Worm (Caenorhabditis elegans) whole organism, young adult: ENCODE data around the gene msp-57.

Source experiments
- B0019.2 ChIP-seq: fragments of 200-800 bp; sonication (Bioruptor generic); conservative IDR thresholded peaks from 2 replicates; pipeline ENCODE4 v1.3.6; 2022; ENCODE audit warnings: missing genetic modification reagents, missing genetic modification characterization, missing compliant biosample characterization
- B0035.1 ChIP-seq: sonication (generic microtip); optimal IDR thresholded peaks from 2 replicates; lab custom pipeline; 2016; ENCODE audit warnings: missing genetic modification characterization, mild to moderate bottlenecking, missing compliant biosample characterization, missing genotype, missing genetic modification reagents
- B0261.1 ChIP-seq: sonication (generic microtip); optimal IDR thresholded peaks from 2 replicates; lab custom pipeline; 2016; ENCODE audit warnings: mild to moderate bottlenecking, missing genetic modification characterization, moderate library complexity, missing compliant biosample characterization
- C06A6.2 ChIP-seq: fragments of 200-800 bp; sonication (Bioruptor generic); conservative IDR thresholded peaks from 2 replicates; pipeline ENCODE4 v1.3.6; 2022; ENCODE audit warnings: missing genetic modification characterization, missing compliant biosample characterization
- D2030.7 ChIP-seq: fragments of 200-800 bp; sonication (Bioruptor generic); IDR thresholded peaks from 2 replicates; pipeline ENCODE4 v1.3.6; 2022; ENCODE audit warnings: missing genetic modification reagents, missing genetic modification characterization, missing compliant biosample characterization
- F52B5.7 ChIP-seq: sonication (generic microtip); optimal IDR thresholded peaks from 2 replicates; lab custom pipeline; 2016; ENCODE audit warnings: mild to moderate bottlenecking, missing genetic modification characterization, missing compliant biosample characterization
- F55B11.4 ChIP-seq: sonication (generic microtip); optimal IDR thresholded peaks from 2 replicates; lab custom pipeline; 2016; ENCODE audit warnings: missing compliant biosample characterization, missing genetic modification characterization, borderline replicate concordance; ENCODE audit not compliant: insufficient read depth
- F57A8.1 ChIP-seq: fragments of 200-800 bp; sonication (Bioruptor generic); optimal IDR thresholded peaks from 2 replicates; lab custom pipeline; 2018; ENCODE audit warnings: mild to moderate bottlenecking, missing genetic modification characterization, moderate library complexity, missing compliant biosample characterization
- Y53F4B.3 ChIP-seq: fragments of 200-800 bp; sonication (Bioruptor generic); IDR thresholded peaks from 2 replicates; pipeline ENCODE4 v1.3.6; 2022; ENCODE audit warnings: missing genetic modification reagents, missing genetic modification characterization, missing compliant biosample characterization
- Y56A3A.18 ChIP-seq: fragments of 200-800 bp; sonication (Bioruptor generic); IDR thresholded peaks from 2 replicates; pipeline ENCODE4 v1.3.6; 2022; ENCODE audit warnings: missing genetic modification reagents, missing genetic modification characterization, missing compliant biosample characterization
- Y79H2A.3 ChIP-seq: fragments of 200-800 bp; sonication (Bioruptor generic); conservative IDR thresholded peaks from 2 replicates; pipeline ENCODE4 v1.3.6; 2022; ENCODE audit warnings: missing genetic modification reagents, missing genetic modification characterization, missing compliant biosample characterization
- Y95B8A.8 ChIP-seq: fragments of 200-800 bp; sonication (Bioruptor generic); IDR thresholded peaks from 2 replicates; pipeline ENCODE4 v1.3.6; 2022; ENCODE audit warnings: missing genetic modification reagents, missing genetic modification characterization, missing compliant biosample characterization
- ama-1 ChIP-seq, 3 experiments: fragments of 150-350 bp in 1 of 3; sonication (generic microtip) in 2 of 3; optimal IDR thresholded peaks; 2 replicates each; lab custom pipeline; 2014 to 2018; ENCODE audit warnings: missing biosample characterization in 2 of 3, missing genetic modification characterization in 2 of 3, missing genetic modification reagents in 2 of 3
- bed-2 ChIP-seq: fragments of 200-800 bp; sonication (Bioruptor generic); IDR thresholded peaks from 2 replicates; pipeline ENCODE4 v1.3.6; 2022; ENCODE audit warnings: missing genetic modification reagents, missing genetic modification characterization, missing compliant biosample characterization
- cebp-1 ChIP-seq, 2 experiments: fragments of 200-800 bp in 1 of 2; sonication (Bioruptor generic) in 1 of 2; sonication (generic microtip) in 1 of 2; IDR thresholded peaks in 1 of 2; optimal IDR thresholded peaks in 1 of 2; 2 replicates each; pipeline versions ENCODE4 v1.3.6 to Lab custom; 2017 to 2022; ENCODE audit warnings: missing compliant biosample characterization in 2 of 2, missing genetic modification characterization in 2 of 2, mild to moderate bottlenecking in 1 of 2, missing genetic modification reagents in 1 of 2, moderate library complexity in 1 of 2
- ceh-27 ChIP-seq: fragments of 200-800 bp; sonication (Bioruptor generic); optimal IDR thresholded peaks from 2 replicates; lab custom pipeline; 2018; ENCODE audit warnings: mild to moderate bottlenecking, missing genetic modification characterization, moderate library complexity, missing compliant biosample characterization
- chd-7 ChIP-seq: sonication (generic microtip); optimal IDR thresholded peaks from 2 replicates; lab custom pipeline; 2016; ENCODE audit warnings: mild to moderate bottlenecking, missing genetic modification characterization, moderate library complexity, missing compliant biosample characterization
- dpff-1 ChIP-seq: sonication (generic microtip); optimal IDR thresholded peaks from 2 replicates; lab custom pipeline; 2017; ENCODE audit warnings: mild to moderate bottlenecking, missing genetic modification characterization, missing compliant biosample characterization
- efl-1 ChIP-seq: fragments of 150-350 bp; optimal IDR thresholded peaks from 2 replicates; lab custom pipeline; 2014; ENCODE audit warnings: missing biosample characterization, missing genetic modification reagents, missing genetic modification characterization
- ekl-4 ChIP-seq: fragments of 200-800 bp; sonication (Bioruptor generic); IDR thresholded peaks from 2 replicates; pipeline ENCODE4 v1.3.6; 2022; ENCODE audit warnings: missing genetic modification reagents, missing genetic modification characterization, missing compliant biosample characterization
- hlh-12 ChIP-seq: sonication (generic microtip); optimal IDR thresholded peaks from 2 replicates; lab custom pipeline; 2016; ENCODE audit warnings: missing genetic modification characterization, missing compliant biosample characterization
- hlh-26 ChIP-seq: fragments of 200-800 bp; sonication (Bioruptor generic); conservative IDR thresholded peaks from 2 replicates; pipeline ENCODE4 v1.3.6; 2022; ENCODE audit warnings: missing genetic modification reagents, missing genetic modification characterization, missing compliant biosample characterization
- hmg-20 ChIP-seq: fragments of 200-800 bp; sonication (Bioruptor generic); IDR thresholded peaks from 2 replicates; pipeline ENCODE4 v1.3.6; 2022; ENCODE audit warnings: missing genetic modification reagents, missing genetic modification characterization, missing compliant biosample characterization
- hrde-1 ChIP-seq: sonication (generic microtip); optimal IDR thresholded peaks from 2 replicates; lab custom pipeline; 2016; ENCODE audit warnings: missing genetic modification characterization, mild to moderate bottlenecking, missing compliant biosample characterization, moderate library complexity, missing genotype, missing genetic modification reagents, borderline replicate concordance
- let-526 ChIP-seq: fragments of 200-800 bp; sonication (Bioruptor generic); IDR thresholded peaks from 2 replicates; pipeline ENCODE4 v1.3.6; 2022; ENCODE audit warnings: missing genetic modification reagents, missing genetic modification characterization, missing compliant biosample characterization
- lin-26 ChIP-seq: fragments of 200-800 bp; sonication (Bioruptor generic); IDR thresholded peaks from 2 replicates; pipeline ENCODE4 v1.3.6; 2022; ENCODE audit warnings: missing genetic modification reagents, missing genetic modification characterization, missing compliant biosample characterization
- lin-54 ChIP-seq: fragments of 200-800 bp; sonication (Bioruptor generic); optimal IDR thresholded peaks from 2 replicates; lab custom pipeline; 2018; ENCODE audit warnings: mild to moderate bottlenecking, missing genetic modification characterization, missing compliant biosample characterization
- lir-1 ChIP-seq: fragments of 200-800 bp; sonication (Bioruptor generic); conservative IDR thresholded peaks from 2 replicates; pipeline ENCODE4 v1.3.6; 2022; ENCODE audit warnings: missing genetic modification reagents, missing genetic modification characterization, missing compliant biosample characterization
- madf-3 ChIP-seq: fragments of 200-800 bp; sonication (Bioruptor generic); IDR thresholded peaks from 2 replicates; pipeline ENCODE4 v1.3.6; 2022; ENCODE audit warnings: missing genetic modification reagents, missing genetic modification characterization, missing compliant biosample characterization
- madf-6 ChIP-seq: fragments of 200-800 bp; sonication (Bioruptor generic); IDR thresholded peaks from 2 replicates; pipeline ENCODE4 v1.3.6; 2022; ENCODE audit warnings: missing genetic modification reagents, missing genetic modification characterization, missing compliant biosample characterization
- mxl-1 ChIP-seq: sonication (generic microtip); optimal IDR thresholded peaks from 2 replicates; lab custom pipeline; 2016; ENCODE audit warnings: missing genetic modification characterization, missing compliant biosample characterization
- nfyb-1 ChIP-seq: fragments of 200-800 bp; sonication (Bioruptor generic); IDR thresholded peaks from 2 replicates; pipeline ENCODE4 v1.3.6; 2022; ENCODE audit warnings: missing genetic modification reagents, missing genetic modification characterization, missing compliant biosample characterization
- nhr-120 ChIP-seq: fragments of 200-800 bp; sonication (Bioruptor generic); IDR thresholded peaks from 2 replicates; pipeline ENCODE4 v1.3.6; 2022; ENCODE audit warnings: missing genetic modification characterization, missing compliant biosample characterization
- nhr-27 ChIP-seq: fragments of 200-800 bp; sonication (Bioruptor generic); optimal IDR thresholded peaks from 2 replicates; lab custom pipeline; 2018; ENCODE audit warnings: mild to moderate bottlenecking, missing genetic modification characterization, moderate library complexity, missing compliant biosample characterization
- nhr-90 ChIP-seq: sonication (generic microtip); optimal IDR thresholded peaks from 2 replicates; lab custom pipeline; 2016; ENCODE audit warnings: missing genotype, mild to moderate bottlenecking, missing genetic modification characterization, missing compliant biosample characterization
- pha-4 ChIP-seq: fragments of 150-350 bp; sonication (generic microtip); optimal IDR thresholded peaks from 2 replicates; lab custom pipeline; 2014; ENCODE audit warnings: missing biosample characterization, missing genetic modification reagents, missing genetic modification characterization
- rcor-1 ChIP-seq: fragments of 200-800 bp; sonication (Bioruptor generic); IDR thresholded peaks from 2 replicates; pipeline ENCODE4 v1.3.6; 2022; ENCODE audit warnings: missing genetic modification reagents, missing genetic modification characterization, missing compliant biosample characterization
- rec-8 ChIP-seq, 2 experiments: sonication (generic microtip); optimal IDR thresholded peaks; 2 replicates each; lab custom pipeline; 2016; ENCODE audit warnings: mild to moderate bottlenecking in 2 of 2, missing genetic modification characterization in 2 of 2, missing genetic modification reagents in 2 of 2, missing genotype in 2 of 2, missing biosample characterization in 1 of 2, missing compliant biosample characterization in 1 of 2, moderate library complexity in 1 of 2
- repo-1 ChIP-seq: sonication (generic microtip); optimal IDR thresholded peaks from 2 replicates; lab custom pipeline; 2017; ENCODE audit warnings: mild to moderate bottlenecking, missing genetic modification characterization, missing compliant biosample characterization
- snpc-1.1 ChIP-seq: sonication (generic microtip); optimal IDR thresholded peaks from 2 replicates; lab custom pipeline; 2017; ENCODE audit warnings: missing genetic modification characterization, mild to moderate bottlenecking, missing compliant biosample characterization, antibody characterized with exemption, moderate library complexity, missing genotype, missing genetic modification reagents; ENCODE audit not compliant: insufficient read depth
- snpc-3.4 ChIP-seq: sonication (generic microtip); optimal IDR thresholded peaks from 2 replicates; lab custom pipeline; 2017; ENCODE audit warnings: missing genetic modification characterization, mild to moderate bottlenecking, missing compliant biosample characterization, antibody characterized with exemption, moderate library complexity, missing genotype, missing genetic modification reagents
- somi-1 ChIP-seq: fragments of 200-800 bp; sonication (Bioruptor generic); optimal IDR thresholded peaks from 2 replicates; lab custom pipeline; 2018; ENCODE audit warnings: mild to moderate bottlenecking, missing genetic modification characterization, missing compliant biosample characterization
- sptf-2 ChIP-seq: fragments of 200-800 bp; sonication (Bioruptor generic); optimal IDR thresholded peaks from 2 replicates; lab custom pipeline; 2018; ENCODE audit warnings: mild to moderate bottlenecking, missing genetic modification characterization, missing compliant biosample characterization
- tbx-9 ChIP-seq: sonication (generic microtip); optimal IDR thresholded peaks from 2 replicates; lab custom pipeline; 2016; ENCODE audit warnings: borderline replicate concordance, missing genetic modification characterization, inconsistent platforms, missing compliant biosample characterization
- zim-3 ChIP-seq: sonication (generic microtip); optimal IDR thresholded peaks from 2 replicates; lab custom pipeline; 2017; ENCODE audit warnings: mild to moderate bottlenecking, missing genetic modification characterization, moderate library complexity, missing compliant biosample characterization
- ztf-18 ChIP-seq: sonication (generic microtip); optimal IDR thresholded peaks from 2 replicates; lab custom pipeline; 2016; ENCODE audit warnings: missing genotype, mild to moderate bottlenecking, missing genetic modification characterization, missing compliant biosample characterization
- ztf-6 ChIP-seq: fragments of 200-800 bp; sonication (Bioruptor generic); IDR thresholded peaks from 2 replicates; pipeline ENCODE4 v1.3.6; 2022; ENCODE audit warnings: missing genetic modification reagents, missing genetic modification characterization, missing compliant biosample characterization

Gene msp-57

ce11 chrIV:5038744-5039143 is 23.6 kb upstream of the msp-57 start (continued):
- 0 out of 2 replicates have a peak, but pooled peaks have one; percentile 62 for TF ChIP-seq Y79H2A.3 (GFP tag; lab: Robert Waterston, UW)
- no peak for TF ChIP-seq F52B5.7
- TF ChIP-seq dpff-1 (tag; lab: Kevin White, UChicago) = no peak
- TF ChIP-seq hlh-12 = peak; percentile 40
- peak; percentile 88 for TF ChIP-seq nhr-90 (tag; lab: Kevin White, UChicago)
- peak; percentile 26 for TF ChIP-seq F57A8.1
- TF ChIP-seq Y56A3A.18 = no peak
- no peak for TF ChIP-seq C06A6.2 (GFP tag; lab: Robert Waterston, UW)
- no peak for TF ChIP-seq cebp-1 (GFP tag; IDR thresholded peaks at IDR 0.05; lab: Robert Waterston, UW)
- no peak for TF ChIP-seq cebp-1 (tag; optimal IDR thresholded peaks at IDR 0.05; lab: Kevin White, UChicago)
- TF ChIP-seq snpc-1.1 (tag; lab: Kevin White, UChicago) = peak; percentile 34
- no peak for TF ChIP-seq let-526 (GFP tag; lab: Robert Waterston, UW)
- TF ChIP-seq repo-1 (tag; lab: Kevin White, UChicago) = no peak
- TF ChIP-seq sptf-2 (GFP tag; lab: Kevin White, UChicago) = peak; percentile 74
- TF ChIP-seq hlh-26 = no peak
- no peak for TF ChIP-seq hmg-20
- no peak for TF ChIP-seq nhr-27 (tag; lab: Kevin White, UChicago)
- peak; percentile 75; the same call in 1 of the 2 replicates for TF ChIP-seq D2030.7 (GFP tag; lab: Robert Waterston, UW)
- peak; percentile 80 for TF ChIP-seq mxl-1 (tag; lab: Kevin White, UChicago)
- TF ChIP-seq rcor-1 (GFP tag; lab: Robert Waterston, UW) = no peak; the same call in 1 of the 2 replicates
- no peak for TF ChIP-seq tbx-9 (tag; lab: Kevin White, UChicago)
- peak; percentile 49 for TF ChIP-seq hrde-1 (tag; lab: Kevin White, UChicago)
- no peak for TF ChIP-seq Y95B8A.8 (GFP tag; lab: Robert Waterston, UW)
- peak; percentile 98 for TF ChIP-seq lin-26
- TF ChIP-seq F55B11.4 (tag; lab: Kevin White, UChicago) = no peak
- TF ChIP-seq ceh-27 (GFP tag; lab: Kevin White, UChicago) = peak; percentile 30
- no peak for TF ChIP-seq lir-1
- TF ChIP-seq zim-3 = peak; percentile 16
- TF ChIP-seq chd-7 (tag; lab: Kevin White, UChicago) = no peak
- no peak for TF ChIP-seq madf-6 (GFP tag; lab: Robert Waterston, UW)
- peak; percentile 8 for TF ChIP-seq somi-1
- TF ChIP-seq B0019.2 (GFP tag; lab: Robert Waterston, UW) = no peak
- no peak for TF ChIP-seq ztf-6
- TF ChIP-seq snpc-3.4 (tag; lab: Kevin White, UChicago) = peak; percentile 12
- 0 out of 2 replicates have a peak, but pooled peaks have one; percentile 60 for TF ChIP-seq nhr-120 (GFP tag; lab: Robert Waterston, UW)
- TF ChIP-seq lin-54 (GFP tag; lab: Kevin White, UChicago) = no peak
- no peak for TF ChIP-seq ama-1 (optimal IDR thresholded peaks at IDR 0.05; lab: Kevin White, UChicago)
- TF ChIP-seq ama-1 (GFP tag; optimal IDR thresholded peaks at IDR 0.05; lab: Kevin White, UChicago) = no peak
- TF ChIP-seq Y53F4B.3 (GFP tag; lab: Robert Waterston, UW) = no peak
- peak; percentile 51; the same call in 1 of the 2 replicates for TF ChIP-seq ekl-4
- TF ChIP-seq rec-8 (tag; optimal IDR thresholded peaks at IDR 0.05; lab: Kevin White, UChicago) = peak; percentile 9 to 77
- 0 out of 2 replicates have a peak, but pooled peaks have one; percentile 22 for TF ChIP-seq bed-2 (GFP tag; lab: Robert Waterston, UW)
- TF ChIP-seq efl-1 = no peak
- no peak for TF ChIP-seq pha-4 (tag; lab: Kevin White, UChicago)
- TF ChIP-seq madf-3 (GFP tag; lab: Robert Waterston, UW) = peak; percentile 65; the same call in 1 of the 2 replicates
- TF ChIP-seq ztf-18 (tag; lab: Kevin White, UChicago) = peak; percentile 71
- no peak for TF ChIP-seq B0035.1 (tag; lab: Kevin White, UChicago)
- TF ChIP-seq B0261.1 (tag; lab: Kevin White, UChicago) = peak; percentile 91
- peak; percentile 87 for TF ChIP-seq nfyb-1
